Worm (Caenorhabditis elegans) whole organism, late embryonic: ENCODE data around the gene F47C12.6.

Experiments used
- C38D4.7 ChIP-seq: fragments of 200-800 bp; sonication (Bioruptor generic); optimal IDR thresholded peaks from 2 replicates; lab custom pipeline; 2018; ENCODE audit warnings: mild to moderate bottlenecking, missing genetic modification characterization, moderate library complexity, missing compliant biosample characterization
- F13H6.1 ChIP-seq: sonication (generic microtip); optimal IDR thresholded peaks from 2 replicates; lab custom pipeline; 2016; ENCODE audit warnings: missing genetic modification characterization, missing compliant biosample characterization
- K02D7.2 ChIP-seq: sonication (generic microtip); optimal IDR thresholded peaks from 2 replicates; lab custom pipeline; 2017; ENCODE audit warnings: mild to moderate bottlenecking, missing genetic modification characterization, missing compliant biosample characterization
- K09A11.1 ChIP-seq: sonication (generic microtip); optimal IDR thresholded peaks from 2 replicates; lab custom pipeline; 2017; ENCODE audit warnings: antibody characterized with exemption, mild to moderate bottlenecking, missing genetic modification characterization, missing compliant biosample characterization; ENCODE audit not compliant: insufficient read depth
- Y22D7AL.16 ChIP-seq: sonication (generic microtip); optimal IDR thresholded peaks from 2 replicates; lab custom pipeline; 2016; ENCODE audit warnings: missing genetic modification characterization, missing compliant biosample characterization
- ahr-1 ChIP-seq: sonication (generic microtip); optimal IDR thresholded peaks from 2 replicates; lab custom pipeline; 2016; ENCODE audit warnings: missing genetic modification characterization, missing compliant biosample characterization
- ama-1 ChIP-seq: fragments of 150-350 bp; optimal IDR thresholded peaks from 2 replicates; lab custom pipeline; 2014
- ceh-14 ChIP-seq: sonication (generic microtip); optimal IDR thresholded peaks from 2 replicates; lab custom pipeline; 2016; ENCODE audit warnings: missing genotype, missing genetic modification characterization, missing compliant biosample characterization
- ceh-18 ChIP-seq: sonication (generic microtip); optimal IDR thresholded peaks from 2 replicates; lab custom pipeline; 2016; ENCODE audit warnings: missing genetic modification characterization, missing compliant biosample characterization
- ceh-19 ChIP-seq: fragments of 200-800 bp; sonication (Bioruptor generic); optimal IDR thresholded peaks from 2 replicates; lab custom pipeline; 2018; ENCODE audit warnings: mild to moderate bottlenecking, missing genetic modification characterization, missing compliant biosample characterization
- ceh-2 ChIP-seq: sonication (generic microtip); optimal IDR thresholded peaks from 2 replicates; lab custom pipeline; 2016; ENCODE audit warnings: missing genotype, missing genetic modification characterization, missing compliant biosample characterization
- ceh-6 ChIP-seq: fragments of 200-800 bp; sonication (Bioruptor generic); optimal IDR thresholded peaks from 2 replicates; lab custom pipeline; 2018; ENCODE audit warnings: mild to moderate bottlenecking, missing genetic modification characterization, missing compliant biosample characterization
- ceh-9 ChIP-seq: sonication (generic microtip); optimal IDR thresholded peaks from 2 replicates; lab custom pipeline; 2016; ENCODE audit warnings: mild to moderate bottlenecking, missing genetic modification characterization, inconsistent platforms, missing compliant biosample characterization
- che-1 ChIP-seq: sonication (generic microtip); optimal IDR thresholded peaks from 2 replicates; lab custom pipeline; 2016; ENCODE audit warnings: mild to moderate bottlenecking, missing genetic modification characterization, missing compliant biosample characterization
- dmd-4 ChIP-seq: sonication (generic microtip); optimal IDR thresholded peaks from 2 replicates; lab custom pipeline; 2016; ENCODE audit warnings: borderline replicate concordance, missing genetic modification characterization, missing compliant biosample characterization
- dve-1 ChIP-seq: sonication (generic microtip); optimal IDR thresholded peaks from 2 replicates; lab custom pipeline; 2017; ENCODE audit warnings: antibody characterized with exemption, mild to moderate bottlenecking, missing genetic modification characterization, missing compliant biosample characterization
- elt-2 ChIP-seq: sonication (generic microtip); optimal IDR thresholded peaks from 2 replicates; lab custom pipeline; 2016; ENCODE audit warnings: missing genetic modification reagents, missing genetic modification characterization, missing compliant biosample characterization
- elt-4 ChIP-seq: sonication (generic microtip); optimal IDR thresholded peaks from 2 replicates; lab custom pipeline; 2016; ENCODE audit warnings: missing genetic modification characterization, missing compliant biosample characterization
- ets-4 ChIP-seq: sonication (generic microtip); optimal IDR thresholded peaks from 2 replicates; lab custom pipeline; 2016; ENCODE audit warnings: missing genetic modification characterization, missing compliant biosample characterization
- eyg-1 ChIP-seq: sonication (generic microtip); optimal IDR thresholded peaks from 2 replicates; lab custom pipeline; 2016; ENCODE audit warnings: missing genotype, missing genetic modification characterization, missing compliant biosample characterization
- hlh-13 ChIP-seq: fragments of 200-800 bp; sonication (Bioruptor generic); optimal IDR thresholded peaks from 2 replicates; lab custom pipeline; 2018; ENCODE audit warnings: mild to moderate bottlenecking, missing genetic modification characterization, missing compliant biosample characterization
- hlh-15 ChIP-seq: sonication (generic microtip); optimal IDR thresholded peaks from 2 replicates; lab custom pipeline; 2016; ENCODE audit warnings: missing genetic modification characterization, missing compliant biosample characterization
- hlh-30 ChIP-seq: sonication (generic microtip); optimal IDR thresholded peaks from 2 replicates; lab custom pipeline; 2017; ENCODE audit warnings: antibody characterized with exemption, missing genetic modification characterization, missing compliant biosample characterization; ENCODE audit not compliant: insufficient read depth
- hlh-8 ChIP-seq: sonication (generic microtip); optimal IDR thresholded peaks from 2 replicates; lab custom pipeline; 2016; ENCODE audit warnings: missing genotype, missing genetic modification characterization, missing compliant biosample characterization
- nfya-1 ChIP-seq: sonication (generic microtip); optimal IDR thresholded peaks from 2 replicates; lab custom pipeline; 2017; ENCODE audit warnings: missing genetic modification characterization, mild to moderate bottlenecking, missing compliant biosample characterization, antibody characterized with exemption, moderate library complexity
- nhr-232 ChIP-seq: sonication (generic microtip); optimal IDR thresholded peaks from 2 replicates; lab custom pipeline; 2016; ENCODE audit warnings: missing genetic modification characterization, missing compliant biosample characterization
- npax-4 ChIP-seq: sonication (generic microtip); optimal IDR thresholded peaks from 2 replicates; lab custom pipeline; 2016; ENCODE audit warnings: missing genetic modification characterization, missing compliant biosample characterization
- pag-3 ChIP-seq: sonication (generic microtip); optimal IDR thresholded peaks from 2 replicates; lab custom pipeline; 2016; ENCODE audit warnings: missing compliant biosample characterization, missing genetic modification characterization, borderline replicate concordance
- pax-1 ChIP-seq: fragments of 150-350 bp; optimal IDR thresholded peaks from 2 replicates; lab custom pipeline; 2014; ENCODE audit warnings: missing biosample characterization, missing genetic modification characterization
- pha-2 ChIP-seq: sonication (generic microtip); optimal IDR thresholded peaks from 2 replicates; lab custom pipeline; 2017; ENCODE audit warnings: mild to moderate bottlenecking, missing genetic modification characterization, missing compliant biosample characterization
- sdc-2 ChIP-seq: sonication (generic microtip); optimal IDR thresholded peaks from 2 replicates; lab custom pipeline; 2016; ENCODE audit warnings: missing genotype, missing genetic modification characterization, missing compliant biosample characterization
- unc-55 ChIP-seq: sonication (generic microtip); optimal IDR thresholded peaks from 2 replicates; lab custom pipeline; 2017; ENCODE audit warnings: missing biosample characterization, missing genetic modification reagents, missing genetic modification characterization
- unc-86 ChIP-seq: sonication (generic microtip); optimal IDR thresholded peaks from 2 replicates; lab custom pipeline; 2016; ENCODE audit warnings: missing genetic modification characterization, missing compliant biosample characterization
- zip-5 ChIP-seq: sonication (generic microtip); optimal IDR thresholded peaks from 2 replicates; lab custom pipeline; 2016; ENCODE audit warnings: missing genetic modification characterization, missing compliant biosample characterization

Gene F47C12.6

ce11 chrIV:4016723-4017122 lies 23.5 kb upstream of the F47C12.6 start:
- TF ChIP-seq pag-3 (tag; lab: Kevin White, UChicago) = no peak
- no peak for TF ChIP-seq elt-2 (tag; lab: Kevin White, UChicago)
- TF ChIP-seq zip-5 (tag; lab: Kevin White, UChicago) = no peak
- no peak for TF ChIP-seq eyg-1 (tag; lab: Kevin White, UChicago)
- no peak for TF ChIP-seq ceh-18 (tag; lab: Kevin White, UChicago)
- no peak for TF ChIP-seq dmd-4 (tag; lab: Kevin White, UChicago)
- TF ChIP-seq pax-1 = no peak
- TF ChIP-seq C38D4.7 (GFP tag; lab: Kevin White, UChicago) = no peak
- no peak for TF ChIP-seq hlh-30 (tag; lab: Kevin White, UChicago)
- no peak for TF ChIP-seq ceh-6 (GFP tag; lab: Kevin White, UChicago)
- TF ChIP-seq K02D7.2 (tag; lab: Kevin White, UChicago) = no peak

ce11 chrIV:4015660-4016059 lies 22.5 kb upstream of the F47C12.6 start:
- TF ChIP-seq hlh-13 = no peak
- TF ChIP-seq elt-4 (tag; lab: Kevin White, UChicago) = no peak
- TF ChIP-seq F13H6.1 = no peak
- no peak for TF ChIP-seq pha-2
- TF ChIP-seq, all 69 proteins: peak for 0

DNA sequence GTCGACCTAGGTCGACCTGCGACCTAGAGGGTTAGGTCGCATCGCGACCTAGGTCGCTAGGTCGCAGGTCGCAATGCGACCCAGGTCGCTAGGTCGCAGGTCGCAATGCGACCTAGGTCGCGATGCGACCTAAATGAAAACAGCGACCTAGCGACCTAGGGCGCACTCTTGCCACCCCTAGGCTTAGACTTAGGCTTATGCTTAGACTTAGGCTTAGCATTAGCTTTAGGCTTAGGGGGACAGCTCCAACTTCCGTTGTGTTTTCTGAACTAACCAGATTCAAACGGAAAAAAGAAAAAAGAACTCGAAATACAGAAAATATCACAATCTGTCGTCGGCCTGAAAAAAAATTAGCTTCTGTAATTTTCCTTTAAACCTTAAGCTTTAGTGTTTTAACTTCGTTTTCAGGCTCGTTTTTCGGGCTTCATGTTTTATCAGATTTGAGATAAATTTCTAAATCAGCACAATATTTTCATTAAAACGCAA lies 21.2 kb upstream of the F47C12.6 start:
- TF ChIP-seq ceh-18 (tag; lab: Kevin White, UChicago) (no peak), ama-1 (lab: Kevin White, UChicago) (no peak), dve-1 (tag; lab: Kevin White, UChicago) (no peak), ceh-14 (no peak), K09A11.1 (no peak), ceh-19 (GFP tag; lab: Kevin White, UChicago) (no peak), eyg-1 (tag; lab: Kevin White, UChicago) (no peak), ceh-9 (no peak)

DNA sequence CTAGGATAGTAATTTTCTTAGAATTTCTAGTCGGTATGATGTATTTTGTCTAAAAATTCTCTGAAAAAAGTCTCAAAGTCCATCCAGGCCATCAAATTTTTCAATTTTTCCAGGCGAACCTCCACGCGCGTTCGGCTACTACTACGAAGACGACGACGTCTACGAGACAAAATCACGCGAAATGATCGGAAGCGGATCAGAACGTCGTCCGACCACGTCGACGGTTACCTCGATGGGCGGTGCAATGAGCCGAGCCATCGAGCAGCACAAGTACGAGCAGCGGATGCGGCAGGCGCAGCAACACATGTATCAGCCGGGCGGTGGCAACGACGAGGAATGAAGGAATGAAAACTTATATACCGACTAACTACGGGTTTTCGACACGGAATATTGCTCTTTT lies 20.4 kb upstream of the F47C12.6 start:
- TF ChIP-seq sdc-2 (no peak), ahr-1 (tag; lab: Kevin White, UChicago) (no peak), ceh-6 (GFP tag; lab: Kevin White, UChicago) (no peak), K09A11.1 (no peak), zip-5 (tag; lab: Kevin White, UChicago) (no peak), ama-1 (lab: Kevin White, UChicago) (no peak), npax-4 (tag; lab: Kevin White, UChicago) (no peak), elt-4 (tag; lab: Kevin White, UChicago) (no peak), pax-1 (no peak), unc-55 (GFP tag; lab: Kevin White, UChicago) (no peak), che-1 (tag; lab: Kevin White, UChicago) (no peak), ets-4 (no peak)

DNA sequence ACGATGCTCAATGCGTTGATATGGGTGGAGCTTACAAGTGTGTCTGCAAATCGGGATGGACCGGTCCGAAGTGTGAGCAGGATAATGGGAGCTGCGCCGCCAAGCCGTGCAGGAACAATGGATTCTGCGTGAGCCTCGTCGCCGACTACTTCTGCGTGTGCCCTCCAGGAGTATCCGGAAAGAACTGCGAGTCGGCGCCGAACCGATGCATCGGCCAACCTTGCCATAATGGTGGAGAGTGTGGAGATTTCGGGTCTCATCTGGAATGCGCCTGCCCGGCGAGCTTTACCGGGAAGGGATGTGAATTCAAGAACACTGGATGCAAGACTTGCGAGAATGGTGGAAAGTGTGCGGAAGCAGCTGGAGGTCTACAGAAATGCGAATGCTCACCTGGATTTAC lies 16.7 kb upstream of the F47C12.6 start:
- TF ChIP-seq Y22D7AL.16 (tag; lab: Kevin White, UChicago) = no peak
- TF ChIP-seq dmd-4 (tag; lab: Kevin White, UChicago) = no peak
- TF ChIP-seq eyg-1 (tag; lab: Kevin White, UChicago) = no peak
- no peak for TF ChIP-seq npax-4 (tag; lab: Kevin White, UChicago)
- no peak for TF ChIP-seq K02D7.2 (tag; lab: Kevin White, UChicago)
- no peak for TF ChIP-seq elt-2 (tag; lab: Kevin White, UChicago)
- TF ChIP-seq unc-86 (tag; lab: Kevin White, UChicago) = no peak
- TF ChIP-seq hlh-8 (tag; lab: Kevin White, UChicago) = no peak
- no peak for TF ChIP-seq nhr-232 (tag; lab: Kevin White, UChicago)
- no peak for TF ChIP-seq nfya-1 (tag; lab: Kevin White, UChicago)
- TF ChIP-seq sdc-2 = no peak
- no peak for TF ChIP-seq ceh-2
- no peak for TF ChIP-seq hlh-15 (tag; lab: Kevin White, UChicago)
- TF ChIP-seq pag-3 (tag; lab: Kevin White, UChicago) = no peak
